Fruit fly (Drosophila melanogaster): Measurements from ENCODE around the gene CG31140.
A peak's percentile ranks its signal among the peaks of the same experiment; 100 is the strongest.

DNA sequence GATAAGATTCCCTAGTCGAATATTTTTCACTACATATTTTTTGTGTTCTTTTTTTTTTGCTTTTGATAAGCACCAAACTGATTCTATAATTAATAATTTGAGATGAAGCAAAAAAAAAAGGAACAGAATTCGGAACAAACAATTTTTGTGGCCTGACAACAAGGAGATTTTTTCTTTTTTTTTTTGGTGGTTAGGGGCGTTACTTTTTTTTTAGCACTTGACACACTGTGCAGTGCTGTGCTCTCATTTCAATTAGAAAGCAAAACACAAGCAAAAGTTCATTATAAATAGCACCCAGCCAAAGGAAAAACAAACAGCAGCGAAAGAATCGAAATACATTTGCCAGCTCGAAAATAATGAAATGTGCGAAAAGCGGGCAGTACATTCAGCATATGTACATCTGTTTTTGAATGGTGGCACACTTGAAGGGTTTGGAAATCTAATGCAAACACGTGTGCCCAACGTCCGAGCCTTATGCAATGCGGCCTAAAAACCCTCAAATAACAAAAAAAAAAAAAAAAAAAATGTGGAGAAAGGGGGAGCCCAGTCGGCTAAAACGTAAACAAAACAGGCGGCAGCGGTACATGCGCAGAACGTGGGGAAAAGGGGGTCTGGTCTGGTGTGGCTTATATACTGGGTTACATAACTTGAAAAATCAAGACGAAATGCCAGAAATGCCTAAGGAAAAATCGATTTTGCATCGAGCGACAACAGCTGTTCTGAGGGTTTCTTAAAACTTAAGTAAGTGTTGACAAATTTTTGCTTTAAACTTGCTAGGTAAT lies 21.1 kb upstream of the CG31140 start:
- TF ChIP-seq psq (GFP tag; optimal IDR thresholded peaks at IDR 0.05) = no peak
- no peak for TF ChIP-seq Myc (optimal IDR thresholded peaks at IDR 0.05)
- TF ChIP-seq pan (optimal IDR thresholded peaks at IDR 0.05) = no peak
- TF ChIP-seq lola (GFP tag; optimal IDR thresholded peaks at IDR 0.05) = no peak
- no peak for TF ChIP-seq CG9705 (GFP tag; optimal IDR thresholded peaks at IDR 0.05)
- peak; percentile 30 for TF ChIP-seq h (GFP tag; optimal IDR thresholded peaks at IDR 0.05)
